Fruit fly (Drosophila melanogaster): ENCODE results near the gene Or22c.

- TF ChIP-seq CG8478 (optimal IDR thresholded peaks at IDR 0.05) (no peak), CTCF (optimal IDR thresholded peaks at IDR 0.05) (no peak)
Measured at dm6 chr2L:2015204-2015603, 39.2 kb upstream of the Or22c start.
